Worm (Caenorhabditis elegans) whole organism, late embryonic: ENCODE measurements around the gene ergi-1.

Experiments used
- ceh-45 ChIP-seq: fragments of 200-800 bp; sonication (Bioruptor generic); IDR thresholded peaks from 2 replicates; pipeline ENCODE4 v1.3.6; 2022; ENCODE audit warnings: missing genetic modification reagents, missing genetic modification characterization, missing compliant biosample characterization
- fkh-6 ChIP-seq: sonication (generic microtip); optimal IDR thresholded peaks from 2 replicates; lab custom pipeline; 2016; ENCODE audit warnings: missing genetic modification characterization, missing compliant biosample characterization

DNA sequence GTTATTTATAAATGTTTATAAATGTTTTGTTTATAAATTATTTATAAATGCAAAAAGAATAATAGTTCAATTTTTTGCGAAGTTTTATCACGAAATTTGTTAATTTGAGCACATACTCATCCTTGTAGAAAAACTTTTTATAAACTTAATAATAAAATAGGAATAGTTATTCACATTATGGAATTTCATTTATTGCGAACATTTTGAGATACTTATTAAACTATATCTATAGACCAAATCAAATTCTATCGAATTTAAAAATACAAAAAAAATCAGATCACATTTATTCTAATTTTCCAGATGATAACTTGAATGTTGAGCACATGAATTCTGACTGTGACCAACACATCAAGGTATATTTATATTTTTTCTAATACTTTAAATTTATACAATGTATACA, 16.2 kb downstream of the ergi-1 start, which contains the start of gene Y102A11A.3:
- TF ChIP-seq fkh-6 (no peak), ceh-45 (GFP tag; lab: Robert Waterston, UW) (no peak)
